Worm (Caenorhabditis elegans): ENCODE measurements around the gene srw-76.

DNA sequence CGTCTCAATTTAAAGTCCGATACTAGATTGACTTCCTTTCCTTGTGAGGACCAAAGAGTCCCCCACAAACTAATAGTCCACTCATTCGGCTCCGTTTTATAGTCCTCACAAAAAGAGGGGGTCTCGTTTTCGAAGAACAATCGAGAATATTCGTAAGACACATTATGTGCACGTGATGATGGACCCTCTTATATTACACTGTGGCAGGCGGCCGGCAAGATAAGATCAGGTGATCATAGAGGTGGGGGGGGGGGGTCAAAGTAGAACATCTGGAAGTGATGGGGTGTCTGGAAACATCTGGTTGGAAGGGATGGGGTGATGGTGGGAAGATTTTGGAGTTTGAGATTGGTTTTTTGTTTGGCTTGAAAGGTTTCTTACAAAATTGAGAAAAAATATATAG, 39.7 kb downstream of the srw-76 start:
- TF ChIP-seq ama-1 (optimal IDR thresholded peaks at IDR 0.05) (no peak), unc-3 (GFP tag; conservative IDR thresholded peaks at IDR 0.05) (no peak), unc-3 (tag; optimal IDR thresholded peaks at IDR 0.05) (no peak), ceh-48 (tag; optimal IDR thresholded peaks at IDR 0.05) (no peak)
